Worm (Caenorhabditis elegans): ENCODE data around the gene F10B5.3.

DNA sequence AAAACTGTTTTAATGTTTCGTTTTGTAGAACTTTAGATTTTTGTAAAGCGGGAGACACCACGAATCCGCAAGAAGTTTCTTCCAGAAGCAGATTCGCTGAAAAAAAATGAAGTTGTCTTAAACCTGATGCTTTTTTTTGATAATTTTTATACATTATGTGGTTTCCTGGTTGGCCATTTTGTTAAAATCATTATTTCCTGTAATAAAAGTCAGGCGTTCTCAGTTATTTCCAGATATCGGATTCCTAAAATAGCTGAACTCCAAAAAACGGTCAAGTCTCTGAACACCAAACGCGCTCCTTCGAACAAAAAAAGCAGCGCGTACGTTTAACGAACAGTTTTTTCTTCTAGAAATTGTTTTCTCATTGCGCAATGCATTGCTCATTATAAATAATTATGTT, 12.5 kb downstream of the F10B5.3 start:
- TF ChIP-seq ztf-23 (GFP tag; IDR thresholded peaks at IDR 0.05) = 0 out of 2 replicates have a peak, but pooled peaks have one; percentile 32
- no peak for TF ChIP-seq flt-1 (GFP tag; IDR thresholded peaks at IDR 0.05)
- TF ChIP-seq T22C8.4 (GFP tag; IDR thresholded peaks at IDR 0.05) = no peak
- TF ChIP-seq cog-1 (tag; optimal IDR thresholded peaks at IDR 0.05) = peak; percentile 32
- no peak for TF ChIP-seq tab-1 (GFP tag; IDR thresholded peaks at IDR 0.05)

Data from whole organism, midembryonic.